Worm (Caenorhabditis elegans): Measurements from ENCODE around the gene srw-85.

ce11 chrV:19429605-19430004, 1.3 kb downstream of the srw-85 start:
- TF ChIP-seq him-1 (tag; optimal IDR thresholded peaks at IDR 0.05), result no peak
- no peak for TF ChIP-seq dao-5 (tag; optimal IDR thresholded peaks at IDR 0.05)
- TF ChIP-seq W03F9.2 (tag; optimal IDR thresholded peaks at IDR 0.05), result no peak
